Worm (Caenorhabditis elegans): Measurements from ENCODE around the gene gen-1.

The gen-1 gene

ce11 chrIII:6245728-6246127 is 2.2 kb downstream of the gen-1 start, which contains the start of gene bcas-2:
Gene bcas-2, minus strand, starts transcription at chrIII:6245828.
- TF ChIP-seq pes-1 (GFP tag; IDR thresholded peaks at IDR 0.05) (no peak), hmbx-1 (tag; optimal IDR thresholded peaks at IDR 0.05) (no peak), ceh-36 (tag; optimal IDR thresholded peaks at IDR 0.05) (no peak), hmg-4 (GFP tag; optimal IDR thresholded peaks at IDR 0.05) (no peak), aly-1 (tag; optimal IDR thresholded peaks at IDR 0.05) (no peak)

ce11 chrIII:6240528-6240927 is 7.4 kb downstream of the gen-1 start, which contains the start of gene T12A2.3:
Gene T12A2.3, plus strand, starts transcription at chrIII:6240828.
- no peak for TF ChIP-seq flt-1 (GFP tag; IDR thresholded peaks at IDR 0.05)
- no peak for TF ChIP-seq aly-1 (tag; optimal IDR thresholded peaks at IDR 0.05)
- no peak for TF ChIP-seq tbx-37 (GFP tag; conservative IDR thresholded peaks at IDR 0.05)
- TF ChIP-seq ceh-13 (GFP tag; optimal IDR thresholded peaks at IDR 0.05), result no peak
- TF ChIP-seq ceh-36 (tag; optimal IDR thresholded peaks at IDR 0.05), result no peak
- TF ChIP-seq sea-1 (GFP tag; conservative IDR thresholded peaks at IDR 0.05), result no peak
- TF ChIP-seq F13C5.2 (tag; optimal IDR thresholded peaks at IDR 0.05), result no peak

ce11 chrIII:6236649-6237048 is 11.3 kb downstream of the gen-1 start, which contains the start of gene T12A2.21:
Gene T12A2.21, minus strand, starts transcription at chrIII:6236749.
- TF ChIP-seq tbx-11 (GFP tag; IDR thresholded peaks at IDR 0.05) (no peak), pes-1 (GFP tag; IDR thresholded peaks at IDR 0.05) (no peak), B0310.2 (tag; optimal IDR thresholded peaks at IDR 0.05) (no peak), ceh-36 (tag; optimal IDR thresholded peaks at IDR 0.05) (no peak), tbx-37 (GFP tag; conservative IDR thresholded peaks at IDR 0.05) (no peak), scrt-1 (GFP tag; IDR thresholded peaks at IDR 0.05) (no peak), sea-1 (GFP tag; conservative IDR thresholded peaks at IDR 0.05) (no peak), ceh-13 (GFP tag; optimal IDR thresholded peaks at IDR 0.05) (no peak), F13C5.2 (tag; optimal IDR thresholded peaks at IDR 0.05) (no peak)

- TF ChIP-seq flt-1 (GFP tag; IDR thresholded peaks at IDR 0.05) (no peak), ama-1 (optimal IDR thresholded peaks at IDR 0.05) (no peak), ceh-13 (GFP tag; optimal IDR thresholded peaks at IDR 0.05) (no peak), tra-4 (tag; optimal IDR thresholded peaks at IDR 0.05) (no peak), B0310.2 (tag; optimal IDR thresholded peaks at IDR 0.05) (no peak), pes-1 (GFP tag; IDR thresholded peaks at IDR 0.05) (no peak), ceh-36 (tag; optimal IDR thresholded peaks at IDR 0.05) (no peak), aly-1 (tag; optimal IDR thresholded peaks at IDR 0.05) (no peak), hnd-1 (tag; optimal IDR thresholded peaks at IDR 0.05) (no peak), ets-7 (tag; optimal IDR thresholded peaks at IDR 0.05) (no peak), hmbx-1 (tag; optimal IDR thresholded peaks at IDR 0.05) (no peak)
These were observed 16.1 kb downstream of the gen-1 start for ce11 chrIII:6231880-6232279.

- no peak for TF ChIP-seq hmg-4 (GFP tag; optimal IDR thresholded peaks at IDR 0.05)
These were observed 17.1 kb downstream of the gen-1 start, which contains the start of gene esyt-2 for ce11 chrIII:6230870-6231269. Gene esyt-2, minus strand, starts transcription at chrIII:6230970.

- no peak for TF ChIP-seq B0310.2 (tag; optimal IDR thresholded peaks at IDR 0.05)
- TF ChIP-seq tbx-37 (GFP tag; conservative IDR thresholded peaks at IDR 0.05), result no peak
- TF ChIP-seq aly-1 (tag; optimal IDR thresholded peaks at IDR 0.05), result no peak
- TF ChIP-seq flt-1 (GFP tag; IDR thresholded peaks at IDR 0.05), result no peak
- no peak for TF ChIP-seq hnd-1 (tag; optimal IDR thresholded peaks at IDR 0.05)
- no peak for TF ChIP-seq ceh-13 (GFP tag; optimal IDR thresholded peaks at IDR 0.05)
- no peak for TF ChIP-seq ceh-36 (tag; optimal IDR thresholded peaks at IDR 0.05)
- TF ChIP-seq hmg-4 (GFP tag; optimal IDR thresholded peaks at IDR 0.05), result no peak
- no peak for TF ChIP-seq ama-1 (optimal IDR thresholded peaks at IDR 0.05)
- TF ChIP-seq scrt-1 (GFP tag; IDR thresholded peaks at IDR 0.05), result no peak
- no peak for TF ChIP-seq tra-4 (tag; optimal IDR thresholded peaks at IDR 0.05)
- no peak for TF ChIP-seq tbx-11 (GFP tag; IDR thresholded peaks at IDR 0.05)
- TF ChIP-seq F13C5.2 (tag; optimal IDR thresholded peaks at IDR 0.05), result no peak
- TF ChIP-seq pes-1 (GFP tag; IDR thresholded peaks at IDR 0.05), result no peak
- TF ChIP-seq sea-1 (GFP tag; conservative IDR thresholded peaks at IDR 0.05), result no peak
- TF ChIP-seq ets-7 (tag; optimal IDR thresholded peaks at IDR 0.05), result no peak
- no peak for TF ChIP-seq hmbx-1 (tag; optimal IDR thresholded peaks at IDR 0.05)
These were observed 26.6 kb downstream of the gen-1 start for ce11 chrIII:6221403-6221802.

ce11 chrIII:6216833-6217466 is 31.0 kb downstream of the gen-1 start, which contains the start of gene hot-4:
Gene hot-4, plus strand, starts transcription at chrIII:6217416.
- TF ChIP-seq tbx-11 (GFP tag; IDR thresholded peaks at IDR 0.05) (no peak), flt-1 (GFP tag; IDR thresholded peaks at IDR 0.05) (no peak), scrt-1 (GFP tag; IDR thresholded peaks at IDR 0.05) (no peak), ama-1 (optimal IDR thresholded peaks at IDR 0.05) (no peak), hmbx-1 (tag; optimal IDR thresholded peaks at IDR 0.05) (no peak), hnd-1 (tag; optimal IDR thresholded peaks at IDR 0.05) (no peak), F13C5.2 (tag; optimal IDR thresholded peaks at IDR 0.05) (no peak), ceh-13 (GFP tag; optimal IDR thresholded peaks at IDR 0.05) (no peak)

- no peak for TF ChIP-seq ets-7 (tag; optimal IDR thresholded peaks at IDR 0.05)
- TF ChIP-seq B0310.2 (tag; optimal IDR thresholded peaks at IDR 0.05), result no peak
These were observed 32.0 kb downstream of the gen-1 start for ce11 chrIII:6215943-6216342.

ce11 chrIII:6215476-6215875 is 32.5 kb downstream of the gen-1 start, which contains the start of gene C23G10.11:
Gene C23G10.11, minus strand, starts transcription at chrIII:6215576.
- TF ChIP-seq hmg-4 (GFP tag; optimal IDR thresholded peaks at IDR 0.05) (no peak), B0310.2 (tag; optimal IDR thresholded peaks at IDR 0.05) (no peak), ceh-13 (GFP tag; optimal IDR thresholded peaks at IDR 0.05) (no peak), tra-4 (tag; optimal IDR thresholded peaks at IDR 0.05) (no peak)

All from whole organism, early embryonic.